Fruit fly (Drosophila melanogaster) whole organism, prepupa: ENCODE data around the gene Gyc89Da.

Source experiments
- CG10631 ChIP-seq: fragments of 200-800 bp; sonication (Bioruptor generic); optimal IDR thresholded peaks from 2 replicates; lab custom pipeline; 2016; ENCODE audit warnings: missing biosample characterization, missing genetic modification characterization
- CG11294 ChIP-seq: fragments of 200-800 bp; sonication (Bioruptor generic); IDR thresholded peaks from 2 replicates; pipeline ENCODE4 v1.3.6; 2022; ENCODE audit warnings: missing biosample characterization, missing genetic modification characterization
- CG11762 ChIP-seq: fragments of 200-800 bp; sonication (Bioruptor generic); optimal IDR thresholded peaks from 3 replicates; lab custom pipeline; 2016; ENCODE audit warnings: missing biosample characterization, missing genetic modification characterization; ENCODE audit not compliant: insufficient read depth
- CG15336 ChIP-seq: fragments of 200-800 bp; sonication (Bioruptor generic); IDR thresholded peaks from 2 replicates; pipeline ENCODE4 v1.3.6; 2022; ENCODE audit warnings: missing biosample characterization, missing genetic modification characterization
- CG16779 ChIP-seq: fragments of 200-800 bp; sonication (Bioruptor generic); optimal IDR thresholded peaks from 3 replicates; lab custom pipeline; 2017; ENCODE audit warnings: missing biosample characterization, mild to moderate bottlenecking, missing genetic modification characterization
- CG3032 ChIP-seq: fragments of 200-800 bp; optimal IDR thresholded peaks from 2 replicates; lab custom pipeline; 2019; ENCODE audit warnings: missing biosample characterization, mild to moderate bottlenecking, missing genetic modification characterization, moderate library complexity
- CG31627 ChIP-seq: fragments of 200-800 bp; sonication (Bioruptor generic); optimal IDR thresholded peaks from 3 replicates; lab custom pipeline; 2016; ENCODE audit warnings: missing biosample characterization, missing genetic modification characterization
- CG34406 ChIP-seq: fragments of 200-800 bp; sonication (Bioruptor generic); optimal IDR thresholded peaks from 3 replicates; lab custom pipeline; 2016; ENCODE audit warnings: missing biosample characterization, missing genetic modification characterization
- CG3919 ChIP-seq: fragments of 200-800 bp; sonication (Bioruptor generic); optimal IDR thresholded peaks from 3 replicates; lab custom pipeline; 2016; ENCODE audit warnings: missing biosample characterization, missing genetic modification characterization
- CG4318 ChIP-seq: fragments of 200-800 bp; sonication (Bioruptor generic); optimal IDR thresholded peaks from 3 replicates; lab custom pipeline; 2017; ENCODE audit warnings: missing biosample characterization, mild to moderate bottlenecking, missing genetic modification characterization
- CG6163 ChIP-seq: fragments of 200-800 bp; sonication (Bioruptor generic); IDR thresholded peaks from 3 replicates; pipeline ENCODE4 v1.3.6; 2022; ENCODE audit warnings: missing biosample characterization, missing genetic modification characterization
- CG6276 ChIP-seq: fragments of 200-800 bp; sonication (Bioruptor generic); optimal IDR thresholded peaks from 2 replicates; lab custom pipeline; 2017; ENCODE audit warnings: missing biosample characterization, mild to moderate bottlenecking, missing genetic modification characterization
- CG6792 ChIP-seq: fragments of 200-800 bp; sonication (Bioruptor generic); optimal IDR thresholded peaks from 3 replicates; lab custom pipeline; 2016; ENCODE audit warnings: missing biosample characterization, missing genetic modification characterization
- CG6808 ChIP-seq: fragments of 200-800 bp; sonication (Bioruptor generic); optimal IDR thresholded peaks from 3 replicates; lab custom pipeline; 2017; ENCODE audit warnings: missing biosample characterization, missing genetic modification characterization, mild to moderate bottlenecking, moderate library complexity, missing genetic modification reagents
- CG6854 ChIP-seq: fragments of 200-800 bp; sonication (Bioruptor generic); optimal IDR thresholded peaks from 2 replicates; lab custom pipeline; 2017; ENCODE audit warnings: missing biosample characterization, mild to moderate bottlenecking, missing genetic modification characterization
- CG7368 ChIP-seq: fragments of 200-800 bp; sonication (Bioruptor generic); optimal IDR thresholded peaks from 3 replicates; lab custom pipeline; 2016; ENCODE audit warnings: missing biosample characterization, missing genetic modification characterization
- CG8119 ChIP-seq: fragments of 200-800 bp; sonication (Bioruptor generic); IDR thresholded peaks from 3 replicates; pipeline ENCODE4 v1.3.6; 2022; ENCODE audit warnings: missing biosample characterization, missing genetic modification characterization
- CG8632 ChIP-seq: fragments of 200-800 bp; sonication (Bioruptor generic); optimal IDR thresholded peaks from 3 replicates; lab custom pipeline; 2016; ENCODE audit warnings: missing biosample characterization, missing genetic modification characterization
- CG9139 ChIP-seq: fragments of 200-800 bp; sonication (Bioruptor generic); optimal IDR thresholded peaks from 3 replicates; lab custom pipeline; 2017; ENCODE audit warnings: missing biosample characterization, mild to moderate bottlenecking, missing genetic modification characterization
- Eip75B ChIP-seq: fragments of 200-800 bp; sonication (Bioruptor generic); optimal IDR thresholded peaks from 3 replicates; lab custom pipeline; 2016; ENCODE audit warnings: missing biosample characterization, missing genetic modification characterization
- Eip78C ChIP-seq: fragments of 200-800 bp; sonication (Bioruptor generic); peaks from one replicate; lab custom pipeline; 2016; ENCODE audit warnings: missing biosample characterization, missing genetic modification characterization
- Eip93F ChIP-seq: fragments of 200-800 bp; sonication (Bioruptor generic); optimal IDR thresholded peaks from 2 replicates; lab custom pipeline; 2016; ENCODE audit warnings: missing biosample characterization, mild to moderate bottlenecking, missing genetic modification characterization
- Ets21C ChIP-seq: fragments of 200-800 bp; sonication (Bioruptor generic); optimal IDR thresholded peaks from 3 replicates; lab custom pipeline; 2016; ENCODE audit warnings: missing biosample characterization, missing genetic modification characterization
- Gug ChIP-seq: fragments of 200-800 bp; sonication (Bioruptor generic); IDR thresholded peaks from 2 replicates; pipeline ENCODE4 v1.3.6; 2022; ENCODE audit warnings: missing biosample characterization, missing genetic modification characterization
- Hr39 ChIP-seq: fragments of 200-800 bp; sonication (Bioruptor generic); optimal IDR thresholded peaks from 2 replicates; lab custom pipeline; 2016; ENCODE audit warnings: missing biosample characterization, missing genetic modification characterization
- Lpt ChIP-seq: fragments of 200-800 bp; sonication (Bioruptor generic); optimal IDR thresholded peaks from 3 replicates; lab custom pipeline; 2016; ENCODE audit warnings: missing biosample characterization, missing genetic modification characterization
- Met ChIP-seq: fragments of 200-800 bp; sonication (Bioruptor generic); optimal IDR thresholded peaks from 3 replicates; lab custom pipeline; 2016; ENCODE audit warnings: missing biosample characterization, missing genetic modification characterization
- OdsH ChIP-seq: fragments of 200-800 bp; sonication (Bioruptor generic); optimal IDR thresholded peaks from 3 replicates; lab custom pipeline; 2016; ENCODE audit warnings: missing biosample characterization, missing genetic modification characterization
- Sox102F ChIP-seq: fragments of 200-800 bp; sonication (Bioruptor generic); optimal IDR thresholded peaks from 2 replicates; lab custom pipeline; 2016; ENCODE audit warnings: missing biosample characterization, mild to moderate bottlenecking, missing genetic modification characterization
- acj6 ChIP-seq: fragments of 200-800 bp; sonication (Bioruptor generic); optimal IDR thresholded peaks from 3 replicates; lab custom pipeline; 2016; ENCODE audit warnings: missing biosample characterization, missing genetic modification characterization
- cyc ChIP-seq: fragments of 200-800 bp; sonication (Bioruptor generic); optimal IDR thresholded peaks from 3 replicates; lab custom pipeline; 2016; ENCODE audit warnings: missing biosample characterization, missing genetic modification characterization
- dsx ChIP-seq: fragments of 200-800 bp; optimal IDR thresholded peaks from 3 replicates; lab custom pipeline; 2019; ENCODE audit warnings: missing biosample characterization, mild to moderate bottlenecking, missing genetic modification characterization, moderate library complexity; ENCODE audit not compliant: poor library complexity, severe bottlenecking
- eg ChIP-seq: fragments of 200-800 bp; sonication (Bioruptor generic); IDR thresholded peaks from 3 replicates; pipeline ENCODE4 v1.3.6; 2022; ENCODE audit warnings: missing biosample characterization, missing genetic modification characterization
- esn ChIP-seq: fragments of 200-800 bp; sonication (Bioruptor generic); optimal IDR thresholded peaks from 2 replicates; lab custom pipeline; 2016; ENCODE audit warnings: missing biosample characterization, mild to moderate bottlenecking, missing genetic modification characterization, moderate library complexity
- net ChIP-seq: fragments of 200-800 bp; sonication (Bioruptor generic); optimal IDR thresholded peaks from 3 replicates; lab custom pipeline; 2016; ENCODE audit warnings: missing biosample characterization, missing genetic modification characterization
- pdm3 ChIP-seq: fragments of 200-800 bp; sonication (Bioruptor generic); optimal IDR thresholded peaks from 3 replicates; lab custom pipeline; 2016; ENCODE audit warnings: missing biosample characterization, missing genetic modification characterization
- spab ChIP-seq: fragments of 200-800 bp; sonication (Bioruptor generic); optimal IDR thresholded peaks from 2 replicates; lab custom pipeline; 2017; ENCODE audit warnings: missing biosample characterization, mild to moderate bottlenecking, missing genetic modification characterization, missing genetic modification reagents
- ss ChIP-seq, 2 experiments: fragments of 200-800 bp; sonication (Bioruptor generic); optimal IDR thresholded peaks; 2 replicates in 1 of 2; 3 replicates in 1 of 2; lab custom pipeline; 2017 to 2018; ENCODE audit warnings: mild to moderate bottlenecking in 2 of 2, missing biosample characterization in 2 of 2, missing genetic modification characterization in 2 of 2, moderate library complexity in 1 of 2
- svp ChIP-seq: fragments of 200-800 bp; sonication (Bioruptor generic); peaks from one replicate; lab custom pipeline; 2016; ENCODE audit warnings: missing biosample characterization, missing genetic modification characterization
- topi ChIP-seq: fragments of 200-800 bp; sonication (Bioruptor generic); optimal IDR thresholded peaks from 3 replicates; lab custom pipeline; 2016; ENCODE audit warnings: missing biosample characterization, missing genetic modification characterization
- vri ChIP-seq: fragments of 200-800 bp; sonication (Bioruptor generic); optimal IDR thresholded peaks from 3 replicates; lab custom pipeline; 2016; ENCODE audit warnings: missing biosample characterization, mild to moderate bottlenecking, missing genetic modification characterization

Gyc89Da gene

DNA sequence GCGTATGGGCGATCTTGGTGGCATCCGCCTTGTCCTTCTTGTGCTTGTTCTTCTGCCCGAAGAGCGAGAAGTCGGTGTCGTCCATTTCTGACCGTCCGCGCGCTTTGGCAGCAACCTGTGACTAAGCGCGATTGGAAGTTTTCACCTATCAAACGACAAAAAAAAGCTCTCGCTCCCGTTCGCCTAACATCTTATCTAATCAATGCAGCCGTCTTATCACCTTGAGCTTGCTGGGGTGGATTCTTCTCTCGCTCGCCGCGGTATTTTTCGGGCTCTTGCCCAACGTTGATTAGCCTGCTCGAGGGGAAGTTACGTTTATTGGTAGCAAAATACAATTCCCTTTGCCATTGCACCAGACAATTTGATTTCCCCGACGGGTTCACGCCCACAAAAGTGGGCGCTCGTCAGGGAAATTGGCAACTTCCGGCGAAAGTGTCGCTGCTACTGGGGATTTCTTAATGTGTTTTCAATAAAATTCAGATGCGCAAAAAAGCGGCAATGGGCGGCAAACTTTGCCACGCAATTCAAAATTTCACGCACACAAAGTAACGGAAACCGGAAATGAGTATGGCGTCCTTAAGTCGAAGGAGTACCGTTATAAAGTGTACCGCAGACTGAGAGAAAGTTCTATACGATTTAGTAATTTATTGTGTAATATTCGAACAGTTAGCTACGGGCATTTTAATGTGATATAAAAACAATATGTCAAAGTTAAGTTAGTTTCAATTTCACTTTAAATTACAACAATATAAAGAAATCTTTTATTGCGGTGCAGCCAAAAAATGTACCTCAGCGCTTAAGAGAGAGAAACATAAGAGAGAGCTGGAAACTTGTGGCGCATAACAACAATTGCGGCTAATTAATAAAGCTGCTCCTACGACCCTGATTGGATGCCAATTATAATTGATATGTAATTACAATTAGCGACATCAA, 28.8 kb downstream of the Gyc89Da start, which contains the start of gene Decay (continued):
- TF ChIP-seq OdsH (peak; percentile 52), CG11294 (no peak), CG6276 (GFP tag; lab: Kevin White, UChicago) (no peak), CG6163 (GFP tag; lab: Robert Waterston, UW) (no peak), Eip75B (peak; percentile 39), Gug (GFP tag; lab: Robert Waterston, UW) (no peak), CG6792 (peak; percentile 30), CG7368 (GFP tag; lab: Kevin White, UChicago) (peak; percentile 26), Hr39 (GFP tag; lab: Kevin White, UChicago) (peak; percentile 55), CG11762 (no peak), Ets21C (GFP tag; lab: Kevin White, UChicago) (peak; percentile 45), CG31627 (GFP tag; lab: Kevin White, UChicago) (peak; percentile 64), topi (GFP tag; lab: Kevin White, UChicago) (peak; percentile 65), CG34406 (GFP tag; lab: Kevin White, UChicago) (peak; percentile 24), acj6 (GFP tag; lab: Kevin White, UChicago) (peak; percentile 54), Eip78C (GFP tag; lab: Kevin White, UChicago) (peak; percentile 87), CG4318 (GFP tag; lab: Kevin White, UChicago) (no peak), dsx (no peak), CG3919 (GFP tag; lab: Kevin White, UChicago) (peak; percentile 63), vri (GFP tag; lab: Kevin White, UChicago) (no peak), CG6808 (GFP tag; lab: Kevin White, UChicago) (no peak), Met (GFP tag; lab: Kevin White, UChicago) (peak; percentile 65), CG3032 (tag; lab: Kevin White, UChicago) (no peak), CG15336 (GFP tag; lab: Robert Waterston, UW) (peak; percentile 52), cyc (GFP tag; lab: Kevin White, UChicago) (peak; percentile 37), spab (GFP tag; lab: Kevin White, UChicago) (no peak), net (GFP tag; lab: Kevin White, UChicago) (peak; percentile 7), CG9139 (GFP tag; lab: Kevin White, UChicago) (no peak), ss (GFP tag; optimal IDR thresholded peaks at IDR 0.05; lab: Kevin White, UChicago) (no peak)

- TF ChIP-seq Sox102F (GFP tag; lab: Kevin White, UChicago), result no peak
- no peak for TF ChIP-seq CG15336 (GFP tag; lab: Robert Waterston, UW)
- TF ChIP-seq Eip78C (GFP tag; lab: Kevin White, UChicago), result peak; percentile 65
- no peak for TF ChIP-seq esn (GFP tag; lab: Kevin White, UChicago)
- TF ChIP-seq CG3919 (GFP tag; lab: Kevin White, UChicago), result no peak
- TF ChIP-seq svp (GFP tag; lab: Kevin White, UChicago), result peak; percentile 2
- no peak for TF ChIP-seq vri (GFP tag; lab: Kevin White, UChicago)
- TF ChIP-seq Lpt, result no peak
- TF ChIP-seq dsx, result no peak
- no peak for TF ChIP-seq CG16779 (tag; lab: Kevin White, UChicago)
- no peak for TF ChIP-seq CG10631
- peak in 1 of 2 experiments; percentile 4 for TF ChIP-seq ss (GFP tag; optimal IDR thresholded peaks at IDR 0.05; lab: Kevin White, UChicago)
- TF ChIP-seq eg (GFP tag; lab: Robert Waterston, UW), result no peak
- TF ChIP-seq Eip93F, result no peak
- no peak for TF ChIP-seq pdm3 (GFP tag; lab: Kevin White, UChicago)
- no peak for TF ChIP-seq CG8632 (GFP tag; lab: Kevin White, UChicago)
- TF ChIP-seq CG8119 (GFP tag; lab: Robert Waterston, UW), result no peak
- peak; percentile 4 for TF ChIP-seq CG6854 (GFP tag; lab: Kevin White, UChicago)
- TF ChIP-seq spab (GFP tag; lab: Kevin White, UChicago), result no peak
- TF ChIP-seq, all 60 proteins: peak for 4
Observed at dm6 chr3R:16502595-16503305, 30.3 kb downstream of the Gyc89Da start, which contains the start of gene CG42342. TSS of gene CG42342 (plus strand) at chr3R:16502770.
